Worm (Caenorhabditis elegans) whole organism, L4/young adult: ENCODE results near the gene T26A5.8.

ENCODE experiments used
- W03F9.2 ChIP-seq: fragments of 150-350 bp; optimal IDR thresholded peaks from 2 replicates; lab custom pipeline; 2014; ENCODE audit warnings: missing biosample characterization, missing genetic modification characterization
- dao-5 ChIP-seq: sonication (generic microtip); optimal IDR thresholded peaks from 2 replicates; lab custom pipeline; 2016; ENCODE audit warnings: missing genotype, missing genetic modification characterization, moderate library complexity, missing compliant biosample characterization
- him-1 ChIP-seq: sonication (generic microtip); optimal IDR thresholded peaks from 2 replicates; lab custom pipeline; 2016; ENCODE audit warnings: missing genotype, missing genetic modification reagents, missing genetic modification characterization, missing compliant biosample characterization

DNA sequence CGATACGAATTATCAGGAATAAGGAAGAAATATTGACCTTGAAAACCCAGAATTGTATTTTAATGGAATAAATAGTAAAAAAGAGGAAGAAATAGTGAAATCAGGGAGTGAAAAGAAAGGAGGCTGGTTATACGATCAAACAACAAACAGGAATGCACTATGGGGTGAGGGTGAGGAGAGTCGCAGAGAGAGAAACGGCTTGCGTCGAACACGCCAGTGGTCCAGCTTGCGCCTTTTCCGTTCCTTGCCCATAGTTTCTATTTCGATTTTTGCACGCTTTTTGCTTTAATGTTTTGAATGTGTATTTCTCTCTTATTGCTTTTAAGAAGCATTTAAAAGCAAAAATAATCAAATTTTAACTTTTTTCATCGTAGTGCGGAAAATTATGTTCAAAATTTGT lies 9.0 kb downstream of the T26A5.8 start:
- no peak for TF ChIP-seq dao-5
- TF ChIP-seq W03F9.2 (tag; lab: Kevin White, UChicago): peak; percentile 81
- no peak for TF ChIP-seq him-1 (tag; lab: Kevin White, UChicago)
